Worm (Caenorhabditis elegans) whole organism, mixed stage, embryonic: ENCODE results near the gene nspb-10.

Experiments
- drap-1 ChIP-seq: fragments of 200-800 bp; sonication (Bioruptor generic); optimal IDR thresholded peaks from 3 replicates; lab custom pipeline; 2018; ENCODE audit warnings: mild to moderate bottlenecking, missing genetic modification characterization, missing compliant biosample characterization
- elt-1 ChIP-seq: sonication (generic microtip); optimal IDR thresholded peaks from 2 replicates; lab custom pipeline; 2017; ENCODE audit warnings: missing genetic modification characterization, mild to moderate bottlenecking, missing compliant biosample characterization, antibody characterized with exemption, moderate library complexity, borderline replicate concordance; ENCODE audit not compliant: insufficient read depth
- ham-2 ChIP-seq: fragments of 200-800 bp; sonication (Bioruptor generic); optimal IDR thresholded peaks from 2 replicates; lab custom pipeline; 2018; ENCODE audit warnings: mild to moderate bottlenecking, missing genetic modification characterization, missing compliant biosample characterization
- lsy-2 ChIP-seq: fragments of 150-350 bp; optimal IDR thresholded peaks from 2 replicates; lab custom pipeline; 2014; ENCODE audit warnings: missing biosample characterization, missing genetic modification characterization
- mep-1 ChIP-seq: fragments of 150-350 bp; optimal IDR thresholded peaks from 2 replicates; lab custom pipeline; 2017; ENCODE audit warnings: missing biosample characterization, missing genetic modification reagents, missing genetic modification characterization, inconsistent platforms
- nhr-237 ChIP-seq: fragments of 150-350 bp; optimal IDR thresholded peaks from 2 replicates; lab custom pipeline; 2014; ENCODE audit warnings: missing biosample characterization, missing genetic modification characterization
- pha-4 ChIP-seq: fragments of 150-350 bp; optimal IDR thresholded peaks from 2 replicates; lab custom pipeline; 2018; ENCODE audit warnings: missing biosample characterization, missing genetic modification reagents, missing genetic modification characterization
- snpc-4 ChIP-seq: fragments of 150-350 bp; optimal IDR thresholded peaks from 2 replicates; lab custom pipeline; 2014; ENCODE audit warnings: missing biosample characterization, missing genetic modification characterization

DNA sequence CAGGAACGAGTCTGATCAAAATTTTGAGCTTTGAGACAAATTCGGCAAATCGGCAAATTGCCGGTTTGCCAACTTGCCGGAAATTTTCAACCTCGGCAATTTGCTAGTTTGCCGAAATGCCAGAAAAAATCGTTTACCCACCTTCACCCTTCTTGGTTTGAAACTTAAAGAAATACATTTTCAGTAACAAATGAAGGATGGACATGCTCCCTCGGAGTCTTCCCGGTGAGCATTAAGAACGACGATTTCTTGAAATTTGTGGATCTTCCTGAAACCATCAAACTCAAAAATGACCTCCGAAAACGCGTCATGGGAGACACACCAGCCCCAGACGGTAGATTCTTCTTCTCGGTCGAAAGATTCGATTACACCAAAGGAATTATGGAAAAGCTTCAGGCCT is 14.7 kb upstream of the nspb-10 start:
- no peak for TF ChIP-seq mep-1 (tag; lab: Kevin White, UChicago)
- no peak for TF ChIP-seq elt-1
- no peak for TF ChIP-seq drap-1 (GFP tag; lab: Kevin White, UChicago)
- no peak for TF ChIP-seq snpc-4 (tag; lab: Kevin White, UChicago)
- no peak for TF ChIP-seq lsy-2 (tag; lab: Kevin White, UChicago)
- no peak for TF ChIP-seq ham-2 (GFP tag; lab: Kevin White, UChicago)
- no peak for TF ChIP-seq nhr-237 (tag; lab: Kevin White, UChicago)
- TF ChIP-seq pha-4 (tag; lab: Kevin White, UChicago) = no peak
